Fruit fly (Drosophila melanogaster): Measurements from ENCODE around the gene B-H2.

The B-H2 gene

dm6 chrX:17357443-17357842 lies 43.1 kb downstream of the B-H2 start (continued):
- no peak for TF ChIP-seq Ets65A (GFP tag)
- no peak for TF ChIP-seq gfzf (GFP tag; optimal IDR thresholded peaks at IDR 0.05)
- TF ChIP-seq bsh (GFP tag; optimal IDR thresholded peaks at IDR 0.05) = peak in 1 of 2 experiments; percentile 66
- TF ChIP-seq Hr39 (optimal IDR thresholded peaks at IDR 0.05) = no peak
- no peak for TF ChIP-seq CG3995 (GFP tag; optimal IDR thresholded peaks at IDR 0.05)
- no peak for TF ChIP-seq CG34224 (GFP tag; IDR thresholded peaks at IDR 0.05; ENCODE audit: partially characterized antibody)
- no peak for TF ChIP-seq CG10366 (GFP tag; IDR thresholded peaks at IDR 0.05)
- TF ChIP-seq CG3407 (GFP tag; optimal IDR thresholded peaks at IDR 0.05) = no peak
- no peak for TF ChIP-seq ERR (GFP tag; optimal IDR thresholded peaks at IDR 0.05)
- TF ChIP-seq gsb-n (tag; optimal IDR thresholded peaks at IDR 0.05) = peak; percentile 6
- TF ChIP-seq dpn (GFP tag; optimal IDR thresholded peaks at IDR 0.05) = peak in 1 of 2 experiments; percentile 3
- TF ChIP-seq oc (tag; optimal IDR thresholded peaks at IDR 0.05) = no peak
- no peak for TF ChIP-seq CG18476 (GFP tag; optimal IDR thresholded peaks at IDR 0.05)
- peak; percentile 43; the same call in 1 of the 2 replicates for TF ChIP-seq CG17328 (GFP tag; IDR thresholded peaks at IDR 0.05)
- TF ChIP-seq chn (GFP tag; optimal IDR thresholded peaks at IDR 0.05) = peak; percentile 5
- TF ChIP-seq grau (tag; optimal IDR thresholded peaks at IDR 0.05) = peak; percentile 24
- no peak for TF ChIP-seq ATbp (GFP tag; optimal IDR thresholded peaks at IDR 0.05)
- peak; percentile 6 for TF ChIP-seq pnt (GFP tag; optimal IDR thresholded peaks at IDR 0.05)
- TF ChIP-seq BtbVII (GFP tag; optimal IDR thresholded peaks at IDR 0.05) = no peak
- TF ChIP-seq stwl (tag; optimal IDR thresholded peaks at IDR 0.05) = no peak
- no peak for TF ChIP-seq CG31441 (GFP tag; IDR thresholded peaks at IDR 0.05)
- peak; percentile 11 for TF ChIP-seq CG11504 (tag; optimal IDR thresholded peaks at IDR 0.05)
- peak; percentile 13 for TF ChIP-seq Sox102F (GFP tag; optimal IDR thresholded peaks at IDR 0.05)
- no peak for TF ChIP-seq CG8478 (optimal IDR thresholded peaks at IDR 0.05)
- no peak for TF ChIP-seq klu (GFP tag; IDR thresholded peaks at IDR 0.05)
- TF ChIP-seq Atf-2 (GFP tag; optimal IDR thresholded peaks at IDR 0.05) = no peak
- TF ChIP-seq B-H1 (GFP tag; IDR thresholded peaks at IDR 0.05) = no peak
- TF ChIP-seq Dll (GFP tag; IDR thresholded peaks at IDR 0.05; ENCODE audit: partially characterized antibody) = no peak
- TF ChIP-seq CG7556 (GFP tag; optimal IDR thresholded peaks at IDR 0.05) = no peak
- no peak for TF ChIP-seq Dip3 (GFP tag; optimal IDR thresholded peaks at IDR 0.05)
- TF ChIP-seq CG18262 (tag; optimal IDR thresholded peaks at IDR 0.05) = no peak
- TF ChIP-seq Bteb2 (GFP tag; optimal IDR thresholded peaks at IDR 0.05) = no peak
- TF ChIP-seq ind (GFP tag; optimal IDR thresholded peaks at IDR 0.05) = no peak
- TF ChIP-seq cato (GFP tag; optimal IDR thresholded peaks at IDR 0.05; ENCODE audit: borderline replicate concordance) = no peak
- peak; percentile 71 for TF ChIP-seq dmrt11E (tag; optimal IDR thresholded peaks at IDR 0.05)
- no peak for TF ChIP-seq CG17385 (GFP tag; optimal IDR thresholded peaks at IDR 0.05)
- no peak for TF ChIP-seq Aef1 (GFP tag; IDR thresholded peaks at IDR 0.05)
- no peak for TF ChIP-seq odd (GFP tag; optimal IDR thresholded peaks at IDR 0.05)
- TF ChIP-seq gem (tag; optimal IDR thresholded peaks at IDR 0.05) = peak; percentile 52
- TF ChIP-seq tup (GFP tag; optimal IDR thresholded peaks at IDR 0.05) = no peak
- no peak for TF ChIP-seq Doc2 (GFP tag; IDR thresholded peaks at IDR 0.05)
- TF ChIP-seq Sry-β (GFP tag; optimal IDR thresholded peaks at IDR 0.05) = no peak
- peak; percentile 70; the same call in 2 of the 3 replicates for TF ChIP-seq ci (GFP tag; IDR thresholded peaks at IDR 0.05)
- TF ChIP-seq cas (GFP tag; IDR thresholded peaks at IDR 0.05) = no peak
- TF ChIP-seq CG10147 (GFP tag; optimal IDR thresholded peaks at IDR 0.05) = no peak
- TF ChIP-seq knrl (GFP tag; IDR thresholded peaks at IDR 0.05; ENCODE audit: partially characterized antibody) = no peak
- TF ChIP-seq slp2 (GFP tag; optimal IDR thresholded peaks at IDR 0.05) = peak; percentile 3
- no peak for TF ChIP-seq Opbp (GFP tag; IDR thresholded peaks at IDR 0.05; ENCODE audit: partially characterized antibody)
- no peak for TF ChIP-seq CG8765 (GFP tag; IDR thresholded peaks at IDR 0.05)
- TF ChIP-seq NC2β (GFP tag; optimal IDR thresholded peaks at IDR 0.05) = no peak
- TF ChIP-seq Chrac-16 (GFP tag; optimal IDR thresholded peaks at IDR 0.05) = peak; percentile 17
- TF ChIP-seq en (GFP tag; optimal IDR thresholded peaks at IDR 0.05) = no peak

Data from whole organism, embryonic.